Worm (Caenorhabditis elegans): ENCODE data around the gene F31B12.4.

The F31B12.4 gene

ce11 chrX:10772165-10772584 lies 32.4 kb upstream of the F31B12.4 start:
- TF ChIP-seq pqm-1 (tag; optimal IDR thresholded peaks at IDR 0.05): peak; percentile 92
- no peak for TF ChIP-seq nhr-76 (tag; optimal IDR thresholded peaks at IDR 0.05)
- peak; percentile 59 for TF ChIP-seq nhr-43 (tag; optimal IDR thresholded peaks at IDR 0.05; ENCODE audit: poor library complexity, severe bottlenecking)
- TF ChIP-seq elt-2 (tag; optimal IDR thresholded peaks at IDR 0.05): peak; percentile 93
- TF ChIP-seq nhr-28 (tag; optimal IDR thresholded peaks at IDR 0.05): no peak
- no peak for TF ChIP-seq fos-1 (tag; optimal IDR thresholded peaks at IDR 0.05)
- TF ChIP-seq nhr-23 (tag; optimal IDR thresholded peaks at IDR 0.05): peak; percentile 74
- no peak for TF ChIP-seq eor-1 (tag; optimal IDR thresholded peaks at IDR 0.05)
- TF ChIP-seq lin-39 (tag; optimal IDR thresholded peaks at IDR 0.05): peak; percentile 65
- peak; percentile 80 for TF ChIP-seq ceh-28 (tag; optimal IDR thresholded peaks at IDR 0.05)
- no peak for TF ChIP-seq ztf-11 (tag; optimal IDR thresholded peaks at IDR 0.05)
- peak; percentile 78 for TF ChIP-seq jun-1 (tag; optimal IDR thresholded peaks at IDR 0.05)
- TF ChIP-seq nhr-237 (tag; optimal IDR thresholded peaks at IDR 0.05): no peak
- TF ChIP-seq nhr-67 (tag; optimal IDR thresholded peaks at IDR 0.05): no peak
- TF ChIP-seq sea-2 (GFP tag; optimal IDR thresholded peaks at IDR 0.05): no peak
- peak in 1 of 3 experiments; percentile 80 for TF ChIP-seq elt-3 (tag; optimal IDR thresholded peaks at IDR 0.05)
- peak; percentile 68 for TF ChIP-seq nfya-1 (tag; optimal IDR thresholded peaks at IDR 0.05; ENCODE audit: insufficient read depth)
- no peak for TF ChIP-seq fkh-10 (GFP tag; optimal IDR thresholded peaks at IDR 0.05)
- TF ChIP-seq R02D3.7 (tag; optimal IDR thresholded peaks at IDR 0.05): peak; percentile 40
- TF ChIP-seq lsy-12 (tag; optimal IDR thresholded peaks at IDR 0.05): peak; percentile 30
- peak; percentile 75 for TF ChIP-seq pha-4 (tag; optimal IDR thresholded peaks at IDR 0.05)
- TF ChIP-seq skn-1 (tag; optimal IDR thresholded peaks at IDR 0.05): no peak
- peak; percentile 90 for TF ChIP-seq egl-5 (tag; optimal IDR thresholded peaks at IDR 0.05)
- TF ChIP-seq ZK546.5 (tag; optimal IDR thresholded peaks at IDR 0.05): no peak
- TF ChIP-seq lin-15B (tag; optimal IDR thresholded peaks at IDR 0.05): no peak
- no peak for TF ChIP-seq elt-1 (tag; optimal IDR thresholded peaks at IDR 0.05)
- TF ChIP-seq mdl-1 (tag; optimal IDR thresholded peaks at IDR 0.05): no peak
- no peak for TF ChIP-seq nhr-11 (tag; optimal IDR thresholded peaks at IDR 0.05)
- TF ChIP-seq tbx-2 (tag; optimal IDR thresholded peaks at IDR 0.05): no peak
- TF ChIP-seq zag-1 (tag; optimal IDR thresholded peaks at IDR 0.05): no peak
- TF ChIP-seq ceh-9 (tag; optimal IDR thresholded peaks at IDR 0.05): no peak
- no peak for TF ChIP-seq nhr-12 (tag; optimal IDR thresholded peaks at IDR 0.05)
- TF ChIP-seq unc-62 (GFP tag; optimal IDR thresholded peaks at IDR 0.05): peak; percentile 28
- TF ChIP-seq nhr-77 (tag; optimal IDR thresholded peaks at IDR 0.05): no peak
- TF ChIP-seq aly-2 (tag; optimal IDR thresholded peaks at IDR 0.05): no peak
- TF ChIP-seq nhr-25 (tag; optimal IDR thresholded peaks at IDR 0.05): peak; percentile 50
- TF ChIP-seq ztf-4 (tag; optimal IDR thresholded peaks at IDR 0.05): no peak
- no peak for TF ChIP-seq daf-12 (tag; optimal IDR thresholded peaks at IDR 0.05)
- no peak for TF ChIP-seq mml-1 (tag; optimal IDR thresholded peaks at IDR 0.05)
- no peak for TF ChIP-seq ama-1 (optimal IDR thresholded peaks at IDR 0.05)
- no peak for TF ChIP-seq hmg-11 (tag; optimal IDR thresholded peaks at IDR 0.05)
- no peak for TF ChIP-seq snpc-4 (tag; optimal IDR thresholded peaks at IDR 0.05)
- no peak for TF ChIP-seq fkh-2 (tag; optimal IDR thresholded peaks at IDR 0.05)
- TF ChIP-seq unc-39 (tag; optimal IDR thresholded peaks at IDR 0.05): no peak
- TF ChIP-seq ceh-82 (tag; optimal IDR thresholded peaks at IDR 0.05): no peak
- peak; percentile 75 for TF ChIP-seq egl-27 (tag; optimal IDR thresholded peaks at IDR 0.05)
- TF ChIP-seq ceh-16 (tag; optimal IDR thresholded peaks at IDR 0.05): no peak

ce11 chrX:10772763-10773162 lies 31.8 kb upstream of the F31B12.4 start:
- TF ChIP-seq nhr-23 (tag; optimal IDR thresholded peaks at IDR 0.05) (peak; percentile 66), ztf-11 (tag; optimal IDR thresholded peaks at IDR 0.05) (no peak), nhr-76 (tag; optimal IDR thresholded peaks at IDR 0.05) (no peak), pqm-1 (tag; optimal IDR thresholded peaks at IDR 0.05) (peak; percentile 12), nhr-43 (tag; optimal IDR thresholded peaks at IDR 0.05; ENCODE audit: poor library complexity, severe bottlenecking) (peak; percentile 88), nhr-25 (tag; optimal IDR thresholded peaks at IDR 0.05) (peak; percentile 68)

Measured in whole organism, L3 larva.